Fruit fly (Drosophila melanogaster): ENCODE data around the gene CG9389.

CG9389 gene

dm6 chr3L:21257731-21258130 is 12.6 kb downstream of the CG9389 start, which contains the start of gene CG43218:
Gene CG43218 (plus strand): TSS chr3L:21258020.
- TF ChIP-seq h (optimal IDR thresholded peaks at IDR 0.05), result no peak
- TF ChIP-seq Sin3A (optimal IDR thresholded peaks at IDR 0.05), result no peak
- no peak for TF ChIP-seq Myc (optimal IDR thresholded peaks at IDR 0.05)
- no peak for TF ChIP-seq insv (optimal IDR thresholded peaks at IDR 0.05)
- TF ChIP-seq ttk (optimal IDR thresholded peaks at IDR 0.05), result no peak
- no peak for TF ChIP-seq psq (optimal IDR thresholded peaks at IDR 0.05)

- TF ChIP-seq ttk (optimal IDR thresholded peaks at IDR 0.05) (no peak), Myc (optimal IDR thresholded peaks at IDR 0.05) (no peak), h (optimal IDR thresholded peaks at IDR 0.05) (no peak), psq (optimal IDR thresholded peaks at IDR 0.05) (no peak), Sin3A (optimal IDR thresholded peaks at IDR 0.05) (no peak), insv (optimal IDR thresholded peaks at IDR 0.05) (no peak)
Observed at dm6 chr3L:21256062-21257023, 14.0 kb downstream of the CG9389 start.

dm6 chr3L:21254524-21254972 is 15.8 kb downstream of the CG9389 start:
- TF ChIP-seq Sin3A (optimal IDR thresholded peaks at IDR 0.05) (no peak), ttk (optimal IDR thresholded peaks at IDR 0.05) (no peak), h (optimal IDR thresholded peaks at IDR 0.05) (no peak), insv (optimal IDR thresholded peaks at IDR 0.05) (no peak), Myc (optimal IDR thresholded peaks at IDR 0.05) (no peak), psq (optimal IDR thresholded peaks at IDR 0.05) (no peak)

dm6 chr3L:21253761-21254523 is 16.4 kb downstream of the CG9389 start:
- TF ChIP-seq insv (optimal IDR thresholded peaks at IDR 0.05), result no peak
- TF ChIP-seq Myc (optimal IDR thresholded peaks at IDR 0.05), result no peak
- no peak for TF ChIP-seq psq (optimal IDR thresholded peaks at IDR 0.05)

dm6 chr3L:21252932-21253760 is 17.2 kb downstream of the CG9389 start:
- no peak for TF ChIP-seq insv (optimal IDR thresholded peaks at IDR 0.05)
- TF ChIP-seq h (optimal IDR thresholded peaks at IDR 0.05), result no peak
- TF ChIP-seq Sin3A (optimal IDR thresholded peaks at IDR 0.05), result no peak
- no peak for TF ChIP-seq Myc (optimal IDR thresholded peaks at IDR 0.05)
- TF ChIP-seq psq (optimal IDR thresholded peaks at IDR 0.05), result no peak
- TF ChIP-seq ttk (optimal IDR thresholded peaks at IDR 0.05), result no peak

- TF ChIP-seq ttk (optimal IDR thresholded peaks at IDR 0.05), result no peak
- TF ChIP-seq Sin3A (optimal IDR thresholded peaks at IDR 0.05), result no peak
- TF ChIP-seq insv (optimal IDR thresholded peaks at IDR 0.05), result no peak
- TF ChIP-seq psq (optimal IDR thresholded peaks at IDR 0.05), result no peak
- no peak for TF ChIP-seq h (optimal IDR thresholded peaks at IDR 0.05)
- TF ChIP-seq Myc (optimal IDR thresholded peaks at IDR 0.05), result no peak
Observed at dm6 chr3L:21252525-21252924, 17.9 kb downstream of the CG9389 start.

- TF ChIP-seq insv (optimal IDR thresholded peaks at IDR 0.05) (no peak), psq (optimal IDR thresholded peaks at IDR 0.05) (no peak), ttk (optimal IDR thresholded peaks at IDR 0.05) (no peak), h (optimal IDR thresholded peaks at IDR 0.05) (no peak), Sin3A (optimal IDR thresholded peaks at IDR 0.05) (no peak), Myc (optimal IDR thresholded peaks at IDR 0.05) (no peak)
Observed at dm6 chr3L:21251381-21251780, 19.0 kb downstream of the CG9389 start.

- TF ChIP-seq h (optimal IDR thresholded peaks at IDR 0.05), result no peak
- no peak for TF ChIP-seq Sin3A (optimal IDR thresholded peaks at IDR 0.05)
- TF ChIP-seq psq (optimal IDR thresholded peaks at IDR 0.05), result no peak
- TF ChIP-seq insv (optimal IDR thresholded peaks at IDR 0.05), result no peak
- no peak for TF ChIP-seq Myc (optimal IDR thresholded peaks at IDR 0.05)
- no peak for TF ChIP-seq ttk (optimal IDR thresholded peaks at IDR 0.05)
Observed at dm6 chr3L:21243417-21243816, 27.0 kb downstream of the CG9389 start.

- TF ChIP-seq ttk (optimal IDR thresholded peaks at IDR 0.05) (no peak), h (optimal IDR thresholded peaks at IDR 0.05) (no peak), Sin3A (optimal IDR thresholded peaks at IDR 0.05) (no peak), psq (optimal IDR thresholded peaks at IDR 0.05) (no peak), insv (optimal IDR thresholded peaks at IDR 0.05) (no peak), Myc (optimal IDR thresholded peaks at IDR 0.05) (no peak)
Observed at dm6 chr3L:21242958-21243357, 27.4 kb downstream of the CG9389 start.

dm6 chr3L:21241447-21241983 is 28.9 kb downstream of the CG9389 start:
- TF ChIP-seq insv (optimal IDR thresholded peaks at IDR 0.05) (no peak), psq (optimal IDR thresholded peaks at IDR 0.05) (no peak), Sin3A (optimal IDR thresholded peaks at IDR 0.05) (no peak), h (optimal IDR thresholded peaks at IDR 0.05) (no peak), Myc (optimal IDR thresholded peaks at IDR 0.05) (no peak), ttk (optimal IDR thresholded peaks at IDR 0.05) (no peak)

dm6 chr3L:21239999-21240509 is 30.3 kb downstream of the CG9389 start:
- TF ChIP-seq psq (optimal IDR thresholded peaks at IDR 0.05) (no peak), Sin3A (optimal IDR thresholded peaks at IDR 0.05) (no peak), h (optimal IDR thresholded peaks at IDR 0.05) (no peak), Myc (optimal IDR thresholded peaks at IDR 0.05) (no peak)
